Worm (Caenorhabditis elegans) whole organism, L4/young adult: ENCODE data around the gene srg-45.

Experiments
- W03F9.2 ChIP-seq: fragments of 150-350 bp; optimal IDR thresholded peaks from 2 replicates; lab custom pipeline; 2014; ENCODE audit warnings: missing biosample characterization, missing genetic modification characterization
- dao-5 ChIP-seq: sonication (generic microtip); optimal IDR thresholded peaks from 2 replicates; lab custom pipeline; 2016; ENCODE audit warnings: missing genotype, missing genetic modification characterization, moderate library complexity, missing compliant biosample characterization
- him-1 ChIP-seq: sonication (generic microtip); optimal IDR thresholded peaks from 2 replicates; lab custom pipeline; 2016; ENCODE audit warnings: missing genotype, missing genetic modification reagents, missing genetic modification characterization, missing compliant biosample characterization

The srg-45 gene

ce11 chrV:12307011-12307540 is at the start of gene srg-45:
srg-45 (plus strand) TSS chrV:12307490.
- TF ChIP-seq W03F9.2 (no peak), him-1 (tag; lab: Kevin White, UChicago) (no peak), dao-5 (tag; lab: Kevin White, UChicago) (no peak)

DNA sequence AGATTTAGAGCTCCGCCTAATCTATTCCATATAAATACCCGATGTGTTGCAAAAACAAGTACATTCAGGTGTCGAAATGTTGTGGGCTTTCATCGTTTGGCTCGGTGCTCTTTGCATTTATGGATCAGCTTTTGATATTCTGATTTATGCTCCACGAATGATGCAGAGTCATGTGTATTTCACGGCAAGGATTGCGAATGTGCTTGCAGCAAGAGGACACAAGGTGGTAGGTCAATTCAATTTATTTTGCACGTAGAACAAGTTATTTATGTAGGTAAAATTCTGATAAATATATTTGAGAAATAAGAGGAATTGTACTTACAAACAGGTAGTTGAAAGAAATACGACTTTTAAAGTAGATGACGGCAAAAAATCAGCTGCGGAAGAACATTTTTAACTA is 48.4 kb upstream of the srg-45 start, which contains the start of gene ugt-56:
ugt-56 (plus strand) TSS at position 61 of the 400 bp plus-strand sequence.
- TF ChIP-seq him-1 (tag; lab: Kevin White, UChicago) (no peak), W03F9.2 (no peak), dao-5 (tag; lab: Kevin White, UChicago) (no peak)

- TF ChIP-seq W03F9.2 (no peak), him-1 (tag; lab: Kevin White, UChicago) (no peak), dao-5 (tag; lab: Kevin White, UChicago) (no peak)
These were observed 45.9 kb upstream of the srg-45 start, which contains the start of gene tbb-6 for ce11 chrV:12261377-12261776. tbb-6 (plus strand) TSS chrV:12261531.

ce11 chrV:12263723-12264122 is 43.6 kb upstream of the srg-45 start, which contains the start of gene ssp-35:
ssp-35 (minus strand) TSS chrV:12263823.
- TF ChIP-seq dao-5 (tag; lab: Kevin White, UChicago), result no peak
- no peak for TF ChIP-seq him-1 (tag; lab: Kevin White, UChicago)
- no peak for TF ChIP-seq W03F9.2

DNA sequence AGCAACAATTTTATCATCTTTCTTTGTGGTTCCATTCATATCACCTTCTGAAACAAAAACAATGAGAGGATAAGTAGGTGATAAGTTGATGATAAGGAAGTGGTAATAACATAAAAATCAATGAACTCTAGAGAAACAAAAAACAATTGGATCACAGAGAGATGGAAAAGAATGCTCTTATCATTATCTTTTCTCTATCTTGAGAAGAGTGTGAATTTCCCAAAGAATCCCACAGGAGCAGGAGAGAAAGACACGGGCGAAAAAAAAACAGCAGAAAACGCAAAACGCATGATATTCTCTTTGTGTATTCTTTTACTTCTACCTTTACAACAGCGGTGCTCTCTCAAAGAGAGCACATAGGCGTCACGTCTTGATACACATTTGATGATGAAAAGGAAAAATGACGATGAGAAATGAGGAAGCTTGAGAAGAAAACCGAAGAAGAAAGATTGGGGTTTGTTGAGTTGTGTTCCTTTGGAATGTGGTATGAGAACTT is 38.0 kb upstream of the srg-45 start, which contains the start of gene twk-24:
twk-24 (minus strand) TSS at position 51 of the 496 bp plus-strand sequence.
- TF ChIP-seq dao-5 (tag; lab: Kevin White, UChicago), result no peak
- TF ChIP-seq W03F9.2, result no peak
- TF ChIP-seq him-1 (tag; lab: Kevin White, UChicago), result no peak

DNA sequence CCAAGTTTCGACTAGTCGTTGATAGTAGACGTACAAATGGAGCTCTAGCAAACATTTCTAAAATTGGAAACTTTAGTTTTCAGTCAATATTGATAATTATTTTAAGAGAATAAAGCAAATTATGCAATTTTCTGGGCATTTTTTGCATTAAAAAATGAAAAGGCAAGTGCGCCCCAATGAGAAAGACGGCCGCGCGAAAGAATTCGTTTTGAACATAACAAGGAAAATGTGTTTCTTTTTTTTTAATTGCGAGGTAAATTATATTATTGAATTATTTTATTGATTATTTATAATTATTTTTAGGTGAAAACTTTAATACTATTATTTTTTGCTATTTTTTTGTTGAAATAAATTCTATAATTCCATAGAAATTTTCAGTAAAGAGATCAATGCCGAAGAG is 35.8 kb upstream of the srg-45 start, which contains the start of the genes tsfm-1 and capg-2:
tsfm-1 (minus strand) TSS at position 57 of the 400 bp plus-strand sequence.
capg-2 (plus strand) TSS at position 379 of the 400 bp plus-strand sequence.
- TF ChIP-seq W03F9.2 (peak; percentile 19), dao-5 (tag; lab: Kevin White, UChicago) (no peak)

DNA sequence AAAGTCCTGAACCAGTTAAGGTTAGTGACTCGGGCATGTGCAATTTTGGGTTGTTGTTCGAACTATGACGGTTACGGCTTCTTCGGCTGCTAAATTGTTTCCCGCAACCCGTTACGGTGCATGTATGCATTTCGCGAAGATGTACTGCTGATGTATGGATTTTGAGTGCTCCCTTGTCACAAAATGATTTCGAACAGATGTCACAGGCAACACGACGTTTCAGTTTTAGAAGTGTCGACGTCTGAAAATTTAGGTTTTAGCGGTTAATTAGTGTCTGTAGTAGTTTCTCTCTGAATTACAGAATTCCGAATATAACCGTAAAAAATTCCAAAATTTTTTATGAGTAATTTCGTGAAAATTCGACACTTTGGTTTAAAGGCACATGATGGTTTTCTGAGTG is 31.6 kb upstream of the srg-45 start:
- TF ChIP-seq W03F9.2 (no peak), dao-5 (tag; lab: Kevin White, UChicago) (no peak), him-1 (tag; lab: Kevin White, UChicago) (no peak)

DNA sequence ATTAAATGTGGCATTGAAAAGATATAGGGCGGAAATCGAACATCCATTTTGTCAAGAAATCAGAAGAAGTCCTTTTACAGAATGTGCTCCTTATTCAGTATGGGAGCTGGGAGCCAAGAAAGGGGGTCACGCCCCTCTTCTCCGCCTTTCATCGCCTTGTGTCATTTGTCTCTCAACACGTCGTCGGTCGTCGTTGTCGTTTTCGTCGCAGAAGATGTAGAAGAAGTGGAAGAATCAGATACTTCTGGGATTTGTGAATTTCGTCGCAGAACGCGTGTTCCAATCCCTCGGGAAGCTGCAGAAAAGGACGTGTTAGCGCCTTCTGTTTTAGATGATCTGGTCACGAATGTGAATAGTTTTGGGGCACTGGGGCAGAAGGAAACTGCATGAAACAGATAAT is 30.3 kb upstream of the srg-45 start, which contains the start of gene bnc-1:
bnc-1 (minus strand) TSS at position 101 of the 400 bp plus-strand sequence.
- no peak for TF ChIP-seq W03F9.2
- no peak for TF ChIP-seq him-1 (tag; lab: Kevin White, UChicago)
- TF ChIP-seq dao-5 (tag; lab: Kevin White, UChicago), result no peak

DNA sequence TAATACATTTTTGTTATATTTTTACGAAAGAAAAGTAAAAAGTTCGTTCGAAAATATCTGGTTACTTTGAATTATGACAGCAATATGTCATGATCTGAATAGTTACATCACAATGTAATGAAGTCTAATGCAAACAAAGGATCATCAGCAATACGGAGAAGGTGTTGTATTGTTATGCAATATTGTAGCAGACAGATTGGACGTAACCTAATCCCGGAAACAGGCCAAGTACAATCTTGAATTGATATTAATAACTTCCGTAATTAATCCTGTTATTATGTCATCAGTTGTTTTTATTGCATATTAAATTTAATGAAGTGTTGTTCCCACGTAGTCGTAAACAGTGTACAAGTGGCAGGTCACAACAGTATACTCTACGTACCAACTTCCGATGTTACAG is 25.8 kb upstream of the srg-45 start:
- TF ChIP-seq W03F9.2 (no peak), him-1 (tag; lab: Kevin White, UChicago) (no peak), dao-5 (tag; lab: Kevin White, UChicago) (no peak)

DNA sequence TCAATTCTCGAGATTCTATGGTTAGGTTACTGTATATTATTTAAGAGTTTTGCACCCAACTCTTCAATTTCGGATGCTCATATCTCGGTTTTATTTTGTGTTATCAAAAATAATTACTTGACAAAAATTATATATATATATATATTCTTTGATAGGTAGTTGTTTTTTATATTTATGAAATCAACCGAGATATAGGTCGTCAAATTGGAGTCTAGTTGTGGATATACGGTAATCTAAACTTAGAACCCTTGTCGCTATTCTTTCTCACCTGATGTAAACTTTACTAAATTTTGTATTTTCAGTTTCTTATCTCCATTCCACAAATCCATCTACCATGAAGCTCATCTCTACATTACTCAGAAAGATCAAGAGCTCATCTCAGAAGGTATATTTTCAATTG is 24.1 kb upstream of the srg-45 start, which contains the start of gene F55C5.10:
F55C5.10 (plus strand) TSS at position 301 of the 400 bp plus-strand sequence.
- TF ChIP-seq W03F9.2, result no peak
- no peak for TF ChIP-seq dao-5 (tag; lab: Kevin White, UChicago)
- no peak for TF ChIP-seq him-1 (tag; lab: Kevin White, UChicago)

ce11 chrV:12287667-12288066 is 19.6 kb upstream of the srg-45 start:
- TF ChIP-seq W03F9.2, result no peak
- no peak for TF ChIP-seq dao-5 (tag; lab: Kevin White, UChicago)
- no peak for TF ChIP-seq him-1 (tag; lab: Kevin White, UChicago)

ce11 chrV:12288577-12288976 is 18.7 kb upstream of the srg-45 start, which contains the start of gene rskd-1:
rskd-1 (minus strand) TSS chrV:12288615.
- TF ChIP-seq W03F9.2 (no peak), him-1 (tag; lab: Kevin White, UChicago) (no peak), dao-5 (tag; lab: Kevin White, UChicago) (no peak)

DNA sequence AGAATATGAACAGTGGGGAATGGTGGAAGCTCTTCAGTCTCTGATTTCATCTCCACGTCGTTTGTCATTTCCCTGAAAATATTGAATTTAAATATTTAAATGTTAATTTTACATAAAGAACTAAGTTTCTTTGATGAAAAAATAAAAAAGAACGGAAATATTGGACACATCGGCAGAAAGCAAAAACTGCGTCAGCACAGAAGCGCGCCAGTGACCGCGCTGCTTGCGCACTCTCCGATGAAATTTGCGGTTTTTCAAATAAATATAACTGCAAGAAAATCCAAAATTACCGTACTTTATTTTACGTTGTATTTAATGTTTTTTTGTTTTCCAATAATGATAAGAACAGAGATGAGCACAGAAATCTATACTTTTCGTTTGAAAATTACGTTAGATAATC is 15.7 kb upstream of the srg-45 start, which contains the start of the genes srpa-68 and srh-16:
srpa-68 (minus strand) TSS at position 72 of the 400 bp plus-strand sequence.
srh-16 (plus strand) TSS at position 275 of the 400 bp plus-strand sequence.
- peak; percentile 73 for TF ChIP-seq him-1 (tag; lab: Kevin White, UChicago)
- peak; percentile 92 for TF ChIP-seq W03F9.2
- TF ChIP-seq dao-5 (tag; lab: Kevin White, UChicago), result no peak

DNA sequence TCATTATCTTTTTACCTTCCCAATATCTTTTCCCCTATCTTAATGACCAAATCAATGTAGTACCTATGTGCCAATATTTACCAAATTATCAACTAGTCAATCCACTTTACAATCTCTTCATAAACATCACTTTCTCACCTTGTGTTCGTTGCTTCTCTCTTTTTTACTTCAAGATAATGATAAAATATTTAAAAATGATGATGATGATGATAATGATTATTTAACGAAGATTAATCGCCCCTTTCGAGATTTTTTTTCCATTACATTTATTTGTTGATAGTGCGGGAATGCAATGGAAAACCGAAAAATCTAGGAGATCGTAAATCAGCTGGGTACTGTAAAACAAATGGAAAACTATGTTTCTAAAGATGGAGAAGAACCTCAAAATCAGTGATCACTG is 13.2 kb upstream of the srg-45 start:
- TF ChIP-seq W03F9.2, result no peak
- no peak for TF ChIP-seq dao-5 (tag; lab: Kevin White, UChicago)
- TF ChIP-seq him-1 (tag; lab: Kevin White, UChicago), result no peak
